Worm (Caenorhabditis elegans): Measurements from ENCODE around the gene abcx-1.

ce11 chrII:6516276-6516675, 15.7 kb upstream of the abcx-1 start, which contains the start of gene C56E6.7:
- TF ChIP-seq ama-1 (optimal IDR thresholded peaks at IDR 0.05) (no peak), nhr-11 (tag; optimal IDR thresholded peaks at IDR 0.05) (no peak), elt-1 (tag; optimal IDR thresholded peaks at IDR 0.05) (no peak), unc-62 (GFP tag; optimal IDR thresholded peaks at IDR 0.05) (no peak), ztf-4 (tag; optimal IDR thresholded peaks at IDR 0.05) (no peak), fos-1 (tag; optimal IDR thresholded peaks at IDR 0.05) (no peak), dmd-4 (tag; optimal IDR thresholded peaks at IDR 0.05) (no peak), lin-39 (tag; optimal IDR thresholded peaks at IDR 0.05) (no peak), lin-13 (GFP tag; optimal IDR thresholded peaks at IDR 0.05) (no peak), blmp-1 (tag; optimal IDR thresholded peaks at IDR 0.05; ENCODE audit: insufficient read depth) (no peak), elt-3 (tag; optimal IDR thresholded peaks at IDR 0.05) (no peak), ceh-82 (tag; optimal IDR thresholded peaks at IDR 0.05) (no peak), zag-1 (tag; optimal IDR thresholded peaks at IDR 0.05) (no peak), nhr-12 (tag; optimal IDR thresholded peaks at IDR 0.05) (no peak)

Data from whole organism, L2 larva.